Fruit fly (Drosophila melanogaster) ovary, adult (tissue): ENCODE measurements around the gene CG12182.

Experiments used
- CG17801 ChIP-seq: fragments of 200-800 bp; optimal IDR thresholded peaks from 2 replicates; lab custom pipeline; 2019; ENCODE audit warnings: missing biosample characterization, mild to moderate bottlenecking, missing genetic modification characterization, moderate library complexity; ENCODE audit not compliant: partially characterized antibody

The CG12182 gene

DNA sequence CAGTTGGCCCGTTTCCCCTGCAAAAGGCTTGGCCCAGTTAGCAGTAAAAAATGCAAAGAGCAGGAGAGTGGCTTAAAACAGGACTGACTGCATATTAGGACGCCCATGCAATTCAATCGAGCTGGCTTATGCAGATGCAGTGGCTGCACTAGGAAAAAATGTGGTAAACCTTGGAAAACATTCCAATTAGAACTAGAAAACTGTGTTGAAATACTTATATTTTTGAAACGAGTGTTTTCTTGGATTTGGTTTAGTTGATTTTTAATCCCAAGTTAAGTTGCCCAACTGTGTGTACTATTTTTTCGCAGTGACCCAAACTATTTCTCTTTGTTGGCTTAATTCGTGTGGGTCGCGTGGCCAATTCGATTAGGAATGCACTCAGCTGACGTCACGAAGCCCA is 17.1 kb downstream of the CG12182 start:
- no peak for TF ChIP-seq CG17801 (GFP tag; lab: Kevin White, UChicago)

DNA sequence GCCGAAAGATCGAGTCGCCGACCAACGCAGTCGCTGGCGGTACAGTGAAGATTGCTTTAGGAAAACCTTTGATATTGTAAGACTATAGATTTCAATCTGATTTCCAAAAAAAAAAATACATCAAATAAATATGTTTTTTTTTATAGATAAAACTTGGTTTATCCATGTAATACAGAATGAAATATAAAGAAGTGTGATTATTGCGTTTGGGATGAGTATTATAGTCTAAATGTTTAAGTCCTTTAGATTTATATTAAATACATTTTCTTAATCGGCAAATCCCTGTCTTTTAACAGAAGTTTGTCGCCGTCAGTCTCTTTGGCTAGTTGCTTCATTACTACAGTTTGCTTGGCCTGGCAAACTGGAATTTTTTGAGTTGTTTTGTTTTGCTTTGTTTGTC is 17.5 kb downstream of the CG12182 start:
- TF ChIP-seq CG17801 (GFP tag; lab: Kevin White, UChicago), result no peak

DNA sequence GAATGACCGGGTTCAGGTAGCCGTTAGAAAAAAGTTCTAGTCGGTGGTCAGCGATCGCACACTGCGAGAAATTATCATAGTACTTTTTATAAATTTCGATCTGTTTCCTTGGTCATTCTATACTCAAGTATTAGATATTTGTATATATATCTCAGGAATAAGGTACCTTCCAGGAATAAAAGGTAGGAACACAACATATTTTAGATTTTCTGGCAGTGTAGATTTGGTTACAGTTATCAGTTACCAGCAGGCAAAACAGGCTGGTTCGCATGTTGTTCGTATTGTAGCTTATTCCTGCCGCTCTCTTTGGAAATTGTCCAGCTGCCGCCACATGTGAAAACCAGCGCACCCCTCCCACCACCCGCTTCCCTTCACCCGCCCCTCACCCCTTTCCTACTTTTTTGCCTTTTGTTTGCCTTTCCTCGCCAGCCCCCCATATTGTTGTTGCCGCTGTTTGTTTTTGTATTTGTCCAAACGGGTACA is 18.0 kb downstream of the CG12182 start:
- TF ChIP-seq CG17801 (GFP tag; lab: Kevin White, UChicago), result peak; percentile 56

DNA sequence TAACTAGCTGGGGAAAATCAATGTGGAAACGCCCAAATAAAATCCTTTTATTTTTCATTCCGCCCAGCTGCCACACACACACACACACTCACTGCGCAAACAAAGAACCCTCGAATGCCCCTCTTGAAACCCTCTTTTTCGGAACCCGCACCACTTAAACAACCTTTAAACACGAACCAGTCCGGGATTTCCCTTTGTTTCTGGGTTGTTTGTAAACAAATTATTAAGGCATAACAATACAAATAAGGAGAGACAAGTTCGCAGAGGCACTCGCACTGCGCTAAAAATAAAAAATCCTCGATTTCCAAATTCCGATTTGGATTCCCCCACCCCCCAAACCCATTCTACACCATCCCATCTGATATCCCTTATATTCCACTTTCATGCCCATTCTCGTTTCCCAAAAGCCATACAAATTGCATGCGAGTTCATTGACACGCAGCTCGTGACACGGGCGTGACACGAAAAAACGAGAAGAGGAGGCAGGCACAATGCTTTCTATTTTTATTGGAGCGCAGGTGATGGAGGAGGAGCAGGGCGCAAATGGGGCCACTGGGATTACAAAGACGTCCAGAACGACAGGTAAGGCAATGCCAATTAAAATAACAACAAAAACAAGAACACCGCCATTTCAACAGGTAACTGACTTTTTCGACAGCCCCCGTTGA is 19.7 kb downstream of the CG12182 start:
- TF ChIP-seq CG17801 (GFP tag; lab: Kevin White, UChicago), result no peak

DNA sequence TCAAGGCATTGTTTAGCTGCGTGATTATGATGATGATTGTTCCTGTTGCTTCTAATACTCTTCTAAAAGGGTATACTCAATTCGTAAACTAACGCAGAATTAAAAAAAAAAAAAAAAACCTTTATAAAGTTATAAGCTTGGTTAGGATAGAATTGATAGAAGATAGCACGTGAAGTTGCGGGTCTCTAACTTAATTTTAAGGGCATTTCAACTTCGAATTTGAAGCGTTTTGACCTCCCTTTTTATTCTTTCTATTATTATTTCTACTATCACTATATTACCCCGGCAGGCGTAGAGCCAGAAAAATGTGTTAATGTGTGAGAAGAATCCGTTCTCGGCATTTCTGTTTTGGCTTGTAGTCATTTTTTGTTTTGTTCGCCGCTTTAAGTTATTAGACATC is 20.6 kb downstream of the CG12182 start:
- TF ChIP-seq CG17801 (GFP tag; lab: Kevin White, UChicago), result no peak

DNA sequence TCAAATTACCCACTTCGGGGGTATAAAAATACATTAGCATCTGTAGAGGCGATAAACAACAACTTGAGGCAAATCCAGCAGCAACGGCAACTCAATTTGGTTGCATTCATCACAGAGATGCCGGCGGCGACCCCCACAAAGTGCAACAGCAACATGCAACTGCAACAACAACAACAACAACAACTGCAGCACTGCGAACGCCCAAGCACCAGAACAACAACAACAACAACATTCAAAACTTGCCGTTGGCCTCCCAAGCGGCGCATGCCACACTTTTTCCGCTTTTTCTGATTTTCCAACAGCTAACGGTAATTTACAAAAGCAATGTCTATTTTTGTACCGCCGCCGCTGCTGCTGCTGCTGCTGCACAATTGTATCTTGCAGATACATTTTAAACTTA is 21.1 kb downstream of the CG12182 start:
- TF ChIP-seq CG17801 (GFP tag; lab: Kevin White, UChicago), result no peak

DNA sequence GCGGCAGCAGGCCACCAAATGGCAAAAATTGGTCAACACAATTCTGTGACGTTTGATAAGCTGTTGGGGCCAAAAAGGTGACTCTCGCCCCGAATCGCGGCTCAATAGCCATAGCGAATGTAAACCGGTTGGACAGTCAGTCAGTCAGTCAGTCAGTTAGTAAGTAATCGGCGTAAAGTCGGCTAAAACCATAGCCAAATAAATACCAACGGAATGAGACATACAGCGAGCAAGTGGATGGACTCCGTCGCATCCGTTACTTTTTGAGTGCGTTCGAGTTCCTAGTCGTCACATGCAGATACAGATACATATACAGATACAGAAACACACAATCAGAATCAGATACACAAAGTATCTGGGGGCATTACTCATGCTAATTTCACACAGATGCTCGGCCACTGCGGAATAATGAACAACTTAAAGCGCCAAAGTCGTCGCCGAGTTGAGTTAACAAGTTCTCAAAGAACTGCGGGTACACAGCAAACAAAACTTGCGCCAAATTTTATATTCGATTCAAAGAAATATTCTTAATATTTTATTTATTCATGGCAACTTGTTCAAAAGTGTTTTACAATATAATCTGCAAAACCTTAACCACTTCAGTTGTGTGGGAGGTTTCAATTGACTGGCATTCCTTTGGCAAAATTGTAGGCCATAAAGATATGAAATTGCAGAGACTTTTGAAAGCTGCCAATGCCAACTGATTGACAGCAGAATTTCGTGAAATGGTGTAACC is 22.1 kb downstream of the CG12182 start:
- TF ChIP-seq CG17801 (GFP tag; lab: Kevin White, UChicago), result no peak

DNA sequence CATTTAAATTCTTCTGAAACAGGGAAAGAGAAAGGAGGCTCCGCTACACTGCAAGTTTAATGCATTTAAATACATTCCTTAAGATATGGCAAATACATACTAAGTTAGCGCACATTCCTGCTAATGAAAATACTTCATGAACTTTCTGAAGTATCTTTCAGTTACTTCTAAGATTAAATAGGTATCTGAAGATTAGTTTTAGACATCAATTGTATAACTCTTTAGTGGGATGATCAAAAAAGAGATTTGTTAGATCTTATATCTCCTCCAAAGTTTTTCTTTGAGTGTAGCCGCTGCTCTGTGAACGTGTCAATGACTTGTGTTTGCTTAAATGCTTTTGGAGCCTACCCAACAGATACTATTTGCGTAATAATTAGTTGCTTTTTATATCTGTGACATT is 24.1 kb downstream of the CG12182 start:
- TF ChIP-seq CG17801 (GFP tag; lab: Kevin White, UChicago), result no peak

DNA sequence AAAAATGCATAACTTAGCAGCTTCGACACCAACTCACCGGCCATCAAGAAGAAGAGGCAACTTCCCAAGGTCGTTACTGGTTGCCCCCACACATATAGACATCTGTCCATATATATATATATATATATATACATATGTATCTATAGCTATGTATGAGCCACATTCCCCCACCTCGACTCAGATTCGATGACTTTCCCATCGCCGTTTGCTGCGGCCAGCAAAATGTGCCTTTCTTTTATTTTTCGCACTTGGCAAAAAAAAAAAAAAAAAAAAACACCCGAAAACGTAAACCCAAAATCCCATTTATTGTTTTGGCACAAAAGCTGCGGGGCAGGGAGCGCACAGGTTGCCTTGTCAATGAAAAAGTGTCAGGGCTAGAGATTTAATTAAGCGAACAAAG is 24.7 kb downstream of the CG12182 start:
- TF ChIP-seq CG17801 (GFP tag; lab: Kevin White, UChicago), result no peak

DNA sequence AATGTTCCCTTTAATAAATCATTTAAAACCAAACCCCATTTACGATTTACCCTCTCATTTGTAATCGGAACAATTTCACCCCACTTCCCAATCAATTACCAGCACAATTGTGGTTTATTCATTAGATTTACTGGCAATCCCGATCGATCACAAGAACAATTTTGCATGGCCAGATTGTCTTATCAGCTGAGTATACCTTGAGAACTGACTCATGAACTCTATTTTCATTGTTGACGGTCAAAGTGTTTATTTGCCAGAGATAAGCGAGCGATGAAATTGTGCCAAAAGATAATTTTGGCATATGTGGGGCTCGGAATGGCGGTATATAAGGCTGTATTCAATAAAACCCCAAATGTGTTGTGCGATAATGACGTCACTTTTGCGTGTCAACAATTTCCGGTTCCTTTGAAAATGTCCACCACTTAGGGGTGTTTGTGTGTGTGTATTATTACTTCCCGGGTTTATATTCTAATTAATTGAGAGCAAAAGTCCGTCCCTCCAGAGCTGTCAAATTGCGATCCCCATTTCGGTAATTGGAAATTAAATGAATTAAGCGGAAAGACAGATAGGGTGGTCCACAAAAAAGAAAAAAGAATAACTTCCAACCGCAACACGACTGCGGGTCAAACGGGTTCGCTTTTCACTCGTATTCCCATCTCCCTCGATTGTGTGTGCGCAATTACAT is 26.3 kb downstream of the CG12182 start:
- TF ChIP-seq CG17801 (GFP tag; lab: Kevin White, UChicago), result no peak

DNA sequence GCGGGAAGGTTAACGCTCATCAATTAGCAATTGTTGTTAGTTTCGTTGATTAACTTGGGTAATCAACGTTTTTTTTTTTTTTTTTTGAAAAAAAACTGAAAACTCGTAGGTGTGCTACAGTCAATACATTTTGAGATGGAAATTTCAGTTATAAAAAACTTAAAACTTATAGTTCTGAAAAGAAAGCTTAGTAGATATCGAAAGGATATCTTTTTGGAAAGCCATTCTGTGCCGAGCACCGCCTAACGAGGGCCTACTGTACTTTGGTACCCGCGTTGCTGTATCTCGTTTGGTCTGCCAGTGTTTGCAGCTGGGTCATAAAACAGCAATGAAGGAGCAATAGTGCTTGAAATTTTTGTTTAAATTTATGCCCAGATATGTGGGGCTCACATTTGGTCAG is 27.4 kb downstream of the CG12182 start:
- TF ChIP-seq CG17801 (GFP tag; lab: Kevin White, UChicago), result no peak

DNA sequence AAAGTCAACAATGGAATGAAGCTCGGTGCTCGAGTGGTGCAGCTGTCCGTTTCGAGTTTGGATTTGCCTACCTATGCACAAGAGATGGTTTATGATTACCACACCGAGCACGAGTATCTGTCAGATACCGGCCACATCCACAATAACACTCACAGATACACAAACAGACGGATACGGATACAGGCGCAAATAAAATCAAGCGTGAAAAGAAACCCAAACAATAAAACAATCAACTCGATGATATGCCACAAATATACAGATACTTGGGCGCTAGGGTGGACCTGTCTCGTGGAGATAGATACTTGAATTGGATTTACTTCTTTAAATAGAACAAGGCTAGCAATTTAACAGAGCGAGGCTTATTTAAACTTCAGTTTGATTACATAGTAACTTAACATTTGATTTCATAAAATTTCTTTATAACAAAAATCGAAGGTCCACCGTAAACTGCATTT is 29.1 kb downstream of the CG12182 start:
- TF ChIP-seq CG17801 (GFP tag; lab: Kevin White, UChicago), result peak; percentile 86

DNA sequence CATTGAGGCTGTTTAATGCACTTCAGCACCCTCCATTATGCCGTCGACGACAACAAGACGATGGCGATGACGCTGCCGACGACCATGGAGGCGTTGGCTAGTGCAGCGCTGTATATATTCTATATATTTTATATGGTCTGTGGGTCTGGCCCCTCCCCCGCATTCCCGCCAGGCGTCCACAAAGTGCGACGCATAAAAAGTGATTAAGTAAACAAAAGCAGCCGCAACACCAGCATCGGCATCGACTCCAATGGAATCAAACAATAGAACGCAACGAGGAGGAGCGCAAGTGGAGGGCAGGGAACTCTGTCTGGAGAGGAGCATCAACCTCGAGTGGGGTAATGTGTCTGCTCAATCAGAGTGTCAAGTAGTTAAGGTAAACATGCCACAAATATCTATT is 31.1 kb downstream of the CG12182 start:
- no peak for TF ChIP-seq CG17801 (GFP tag; lab: Kevin White, UChicago)

DNA sequence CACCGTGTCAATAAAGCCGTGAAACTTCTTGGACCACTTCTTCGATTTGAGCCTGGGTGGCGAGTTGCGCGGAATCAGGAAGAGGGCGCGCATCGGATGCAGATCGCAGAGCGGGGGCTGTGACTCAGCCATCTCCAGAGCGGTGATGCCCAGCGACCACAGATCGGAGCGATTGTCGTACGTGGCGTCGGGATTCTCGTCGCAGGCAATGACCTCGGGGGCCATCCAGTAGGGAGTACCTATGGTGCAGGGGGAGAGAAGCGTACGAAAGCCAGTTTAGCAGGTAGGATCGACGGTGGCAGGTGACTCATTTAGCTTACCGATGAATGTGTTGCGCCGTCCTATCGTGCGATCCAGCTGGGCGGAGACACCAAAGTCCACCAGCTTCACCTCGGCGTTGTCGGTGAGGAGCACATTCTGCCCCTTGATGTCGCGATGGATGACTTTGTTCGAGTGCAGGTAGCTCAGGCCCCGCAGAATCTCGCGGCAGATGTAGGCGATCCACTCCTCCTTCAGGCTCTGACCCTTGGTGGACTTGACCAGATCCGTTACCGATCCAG is 32.2 kb downstream of the CG12182 start:
- no peak for TF ChIP-seq CG17801 (GFP tag; lab: Kevin White, UChicago)

DNA sequence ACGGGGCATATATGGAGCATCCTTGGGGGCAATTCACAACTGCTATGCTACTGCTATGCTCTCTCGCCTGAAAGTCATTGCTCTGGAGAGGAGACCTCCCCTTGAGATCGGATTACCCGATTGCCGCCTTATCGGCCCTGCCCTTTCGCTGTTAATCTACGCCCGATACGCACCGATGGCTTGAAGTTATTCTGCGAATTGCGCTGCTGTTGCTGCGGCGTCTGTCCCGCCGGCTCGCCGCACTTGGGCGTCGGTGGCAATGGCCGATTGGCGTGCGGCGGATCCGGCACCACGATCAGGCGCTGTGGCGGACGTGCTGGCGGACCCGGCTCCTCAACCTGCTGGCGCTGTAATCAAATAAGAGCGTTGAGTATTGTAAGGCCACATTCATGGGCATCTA is 33.4 kb downstream of the CG12182 start:
- TF ChIP-seq CG17801 (GFP tag; lab: Kevin White, UChicago), result no peak
